Worm (Caenorhabditis elegans) whole organism, mixed stage, embryonic: ENCODE data around the gene col-171.

ENCODE experiments used
- ces-1 ChIP-seq: fragments of 150-350 bp; optimal IDR thresholded peaks from 2 replicates; lab custom pipeline; 2014; ENCODE audit warnings: missing biosample characterization, missing genetic modification reagents, missing genetic modification characterization
- nhr-76 ChIP-seq: sonication (generic microtip); optimal IDR thresholded peaks from 2 replicates; lab custom pipeline; 2017; ENCODE audit warnings: missing biosample characterization, missing genetic modification characterization
- snpc-4 ChIP-seq: fragments of 150-350 bp; optimal IDR thresholded peaks from 2 replicates; lab custom pipeline; 2014; ENCODE audit warnings: missing biosample characterization, missing genetic modification characterization

- TF ChIP-seq nhr-76 = no peak
- no peak for TF ChIP-seq ces-1 (GFP tag; lab: Kevin White, UChicago)
- TF ChIP-seq snpc-4 (tag; lab: Kevin White, UChicago) = no peak
These were observed 21.0 kb downstream of the col-171 start, which contains the start of gene C03B1.5 for ce11 chrX:6355030-6355635.
